Fruit fly (Drosophila melanogaster) whole organism, embryonic: ENCODE data around the gene mthl2.

Source experiments
- Adf1 ChIP-seq: fragments of 200-800 bp; sonication (Bioruptor generic); IDR thresholded peaks from 2 replicates; pipeline ENCODE4 v1.3.6; 2022; ENCODE audit warnings: missing biosample characterization, missing genetic modification characterization
- Aef1 ChIP-seq: fragments of 200-800 bp; sonication (Bioruptor generic); IDR thresholded peaks from 3 replicates; pipeline ENCODE4 v1.3.6; 2022; ENCODE audit warnings: missing biosample characterization, missing genetic modification characterization
- B-H2 ChIP-seq: fragments of 200-800 bp; sonication (Bioruptor generic); optimal IDR thresholded peaks from 2 replicates; lab custom pipeline; 2018; ENCODE audit warnings: missing biosample characterization, mild to moderate bottlenecking, missing genetic modification characterization
- C15 ChIP-seq: fragments of 200-800 bp; sonication (Bioruptor generic); IDR thresholded peaks from 3 replicates; pipeline ENCODE4 v1.3.6; 2022; ENCODE audit warnings: missing biosample characterization, missing genetic modification characterization
- CG10959 ChIP-seq: fragments of 200-800 bp; sonication (Bioruptor generic); IDR thresholded peaks from 2 replicates; pipeline ENCODE4 v1.3.6; 2022; ENCODE audit warnings: missing biosample characterization, missing genetic modification characterization
- CG10979 ChIP-seq: fragments of 200-800 bp; sonication (Bioruptor generic); optimal IDR thresholded peaks from 2 replicates; lab custom pipeline; 2018; ENCODE audit warnings: missing biosample characterization, mild to moderate bottlenecking, missing genetic modification characterization, moderate library complexity
- CG11093 ChIP-seq: fragments of 200-800 bp; sonication (Bioruptor generic); IDR thresholded peaks from 3 replicates; pipeline ENCODE4 v1.3.6; 2022; ENCODE audit warnings: missing biosample characterization, missing genetic modification characterization
- CG12104 ChIP-seq: fragments of 200-800 bp; sonication (Bioruptor generic); optimal IDR thresholded peaks from 3 replicates; lab custom pipeline; 2016; ENCODE audit warnings: missing biosample characterization, missing genetic modification characterization
- CG12769 ChIP-seq: fragments of 200-800 bp; sonication (Bioruptor generic); optimal IDR thresholded peaks from 2 replicates; lab custom pipeline; 2019; ENCODE audit warnings: missing biosample characterization, mild to moderate bottlenecking, missing genetic modification characterization, moderate library complexity
- CG13624 ChIP-seq: fragments of 200-800 bp; sonication (Bioruptor generic); optimal IDR thresholded peaks from 2 replicates; lab custom pipeline; 2016; ENCODE audit warnings: missing biosample characterization, missing genetic modification characterization
- CG14710 ChIP-seq: fragments of 200-800 bp; sonication (Bioruptor generic); optimal IDR thresholded peaks from 3 replicates; lab custom pipeline; 2019; ENCODE audit warnings: missing biosample characterization, mild to moderate bottlenecking, missing genetic modification characterization, moderate library complexity
- CG14965 ChIP-seq: fragments of 200-800 bp; sonication (Bioruptor generic); optimal IDR thresholded peaks from 2 replicates; lab custom pipeline; 2016; ENCODE audit warnings: missing biosample characterization, missing genetic modification characterization, borderline replicate concordance
- CG1603 ChIP-seq: fragments of 200-800 bp; sonication (Bioruptor generic); optimal IDR thresholded peaks from 2 replicates; lab custom pipeline; 2019; ENCODE audit warnings: missing biosample characterization, mild to moderate bottlenecking, missing genetic modification characterization, moderate library complexity
- CG18599 ChIP-seq: fragments of 200-800 bp; sonication (Bioruptor generic); optimal IDR thresholded peaks from 3 replicates; lab custom pipeline; 2017; ENCODE audit warnings: missing biosample characterization, missing genetic modification characterization, mild to moderate bottlenecking, moderate library complexity, missing genetic modification reagents
- CG2120 ChIP-seq: fragments of 200-800 bp; sonication (Bioruptor generic); optimal IDR thresholded peaks from 3 replicates; lab custom pipeline; 2016; ENCODE audit warnings: missing biosample characterization, missing genetic modification characterization
- CG32772 ChIP-seq: fragments of 200-800 bp; sonication (Bioruptor generic); IDR thresholded peaks from 2 replicates; pipeline ENCODE4 v1.3.6; 2022; ENCODE audit warnings: missing biosample characterization, missing genetic modification characterization
- CG4360 ChIP-seq: fragments of 200-800 bp; sonication (Bioruptor generic); IDR thresholded peaks from 2 replicates; pipeline ENCODE4 v1.3.6; 2022; ENCODE audit warnings: missing biosample characterization, missing genetic modification characterization
- CG5953 ChIP-seq: fragments of 200-800 bp; sonication (Bioruptor generic); IDR thresholded peaks from 2 replicates; pipeline ENCODE4 v1.3.6; 2022; ENCODE audit warnings: missing biosample characterization, missing genetic modification characterization
- CG7987 ChIP-seq: fragments of 200-800 bp; sonication (Bioruptor generic); optimal IDR thresholded peaks from 2 replicates; lab custom pipeline; 2018; ENCODE audit warnings: missing biosample characterization, mild to moderate bottlenecking, missing genetic modification characterization, moderate library complexity
- CG8388 ChIP-seq: fragments of 200-800 bp; sonication (Bioruptor generic); optimal IDR thresholded peaks from 2 replicates; lab custom pipeline; 2019; ENCODE audit warnings: missing biosample characterization, mild to moderate bottlenecking, missing genetic modification characterization, moderate library complexity
- CG9437 ChIP-seq: fragments of 200-800 bp; sonication (Bioruptor generic); optimal IDR thresholded peaks from 2 replicates; lab custom pipeline; 2018; ENCODE audit warnings: missing biosample characterization, mild to moderate bottlenecking, missing genetic modification characterization
- CoRest ChIP-seq: fragments of 200-800 bp; sonication (Bioruptor generic); optimal IDR thresholded peaks from 3 replicates; lab custom pipeline; 2018; ENCODE audit warnings: missing biosample characterization, mild to moderate bottlenecking, missing genetic modification characterization, moderate library complexity
- Deaf1 ChIP-seq: fragments of 200-800 bp; optimal IDR thresholded peaks from 3 replicates; lab custom pipeline; 2019; ENCODE audit warnings: missing biosample characterization, mild to moderate bottlenecking, missing genetic modification characterization, moderate library complexity
- Doc3 ChIP-seq: fragments of 200-800 bp; sonication (Bioruptor generic); IDR thresholded peaks from 3 replicates; pipeline ENCODE4 v1.3.6; 2022; ENCODE audit warnings: missing biosample characterization, missing genetic modification characterization; ENCODE audit not compliant: partially characterized antibody
- E2f2 ChIP-seq: fragments of 200-800 bp; sonication (Bioruptor generic); IDR thresholded peaks from 2 replicates; pipeline ENCODE4 v1.3.6; 2022; ENCODE audit warnings: missing biosample characterization, missing genetic modification characterization
- Fer3 ChIP-seq: fragments of 200-800 bp; sonication (Bioruptor generic); optimal IDR thresholded peaks from 2 replicates; lab custom pipeline; 2018; ENCODE audit warnings: missing biosample characterization, mild to moderate bottlenecking, missing genetic modification characterization, moderate library complexity
- Hr78 ChIP-seq, 2 experiments: fragments of 200-800 bp in 1 of 2; fragments of >200 bp in 1 of 2; sonication (Bioruptor generic) in 1 of 2; optimal IDR thresholded peaks; 2 replicates each; lab custom pipeline; 2017 to 2019; ENCODE audit warnings: missing biosample characterization in 2 of 2, missing genetic modification characterization in 2 of 2, mild to moderate bottlenecking in 1 of 2, moderate library complexity in 1 of 2
- Myb ChIP-seq: fragments of 200-800 bp; sonication (Bioruptor generic); optimal IDR thresholded peaks from 2 replicates; lab custom pipeline; 2016; ENCODE audit warnings: missing biosample characterization, missing genetic modification characterization
- TFAM ChIP-seq: fragments of 200-800 bp; sonication (Bioruptor generic); optimal IDR thresholded peaks from 2 replicates; lab custom pipeline; 2017; ENCODE audit warnings: missing biosample characterization, missing genetic modification characterization, inconsistent platforms
- ato ChIP-seq: fragments of 200-800 bp; sonication (Bioruptor generic); IDR thresholded peaks from 2 replicates; pipeline ENCODE4 v1.3.6; 2022; ENCODE audit warnings: missing biosample characterization, missing genetic modification characterization; ENCODE audit not compliant: partially characterized antibody
- chinmo ChIP-seq: fragments of 200-800 bp; sonication (Bioruptor generic); IDR thresholded peaks from 4 replicates; pipeline ENCODE4 v1.3.6; 2022; ENCODE audit warnings: missing biosample characterization, missing genetic modification characterization; ENCODE audit not compliant: partially characterized antibody
- crol ChIP-seq: fragments of 200-800 bp; sonication (Bioruptor generic); IDR thresholded peaks from 2 replicates; pipeline ENCODE4 v1.3.6; 2022; ENCODE audit warnings: missing biosample characterization, missing genetic modification characterization
- ems ChIP-seq: fragments of 200-800 bp; sonication (Bioruptor generic); optimal IDR thresholded peaks from 3 replicates; lab custom pipeline; 2016; ENCODE audit warnings: missing biosample characterization, missing genetic modification characterization
- gem ChIP-seq: fragments of 200-800 bp; sonication (Bioruptor generic); optimal IDR thresholded peaks from 2 replicates; lab custom pipeline; 2019; ENCODE audit warnings: missing biosample characterization, mild to moderate bottlenecking, missing genetic modification characterization, moderate library complexity
- ham ChIP-seq: fragments of 200-800 bp; sonication (Bioruptor generic); IDR thresholded peaks from 2 replicates; pipeline ENCODE4 v1.3.6; 2022; ENCODE audit warnings: missing biosample characterization, missing genetic modification characterization
- kni ChIP-seq: fragments of 200-800 bp; sonication (Bioruptor generic); optimal IDR thresholded peaks from 3 replicates; lab custom pipeline; 2017; ENCODE audit warnings: mild to moderate bottlenecking, missing biosample characterization, missing genetic modification reagents, missing genetic modification characterization
- lbe ChIP-seq: fragments of 200-800 bp; sonication (Bioruptor generic); optimal IDR thresholded peaks from 2 replicates; lab custom pipeline; 2016; ENCODE audit warnings: missing biosample characterization, mild to moderate bottlenecking, missing genetic modification characterization
- maf-S ChIP-seq: fragments of 200-800 bp; sonication (Bioruptor generic); optimal IDR thresholded peaks from 2 replicates; lab custom pipeline; 2016; ENCODE audit warnings: missing biosample characterization, missing genetic modification characterization
- nerfin-2 ChIP-seq: fragments of 200-800 bp; sonication (Bioruptor generic); IDR thresholded peaks from 2 replicates; pipeline ENCODE4 v1.3.6; 2022; ENCODE audit warnings: missing biosample characterization, missing genetic modification characterization; ENCODE audit not compliant: partially characterized antibody
- oc ChIP-seq: fragments of 200-800 bp; sonication (Bioruptor generic); optimal IDR thresholded peaks from 2 replicates; lab custom pipeline; 2018; ENCODE audit warnings: missing biosample characterization, mild to moderate bottlenecking, missing genetic modification characterization, moderate library complexity
- pros ChIP-seq: fragments of 200-800 bp; sonication (Bioruptor generic); optimal IDR thresholded peaks from 3 replicates; lab custom pipeline; 2019; ENCODE audit warnings: missing biosample characterization, mild to moderate bottlenecking, missing genetic modification characterization, moderate library complexity
- sd ChIP-seq: fragments of 200-800 bp; sonication (Bioruptor generic); optimal IDR thresholded peaks from 3 replicates; lab custom pipeline; 2018; ENCODE audit warnings: missing biosample characterization, mild to moderate bottlenecking, missing genetic modification characterization, moderate library complexity
- sqz ChIP-seq: fragments of 200-800 bp; sonication (Bioruptor generic); optimal IDR thresholded peaks from 3 replicates; lab custom pipeline; 2018; ENCODE audit warnings: missing biosample characterization, mild to moderate bottlenecking, missing genetic modification characterization
- stc ChIP-seq: fragments of 200-800 bp; sonication (Bioruptor generic); IDR thresholded peaks from 2 replicates; pipeline ENCODE4 v1.3.6; 2022; ENCODE audit warnings: missing biosample characterization, missing genetic modification characterization
- vvl ChIP-seq: fragments of 200-800 bp; sonication (Bioruptor generic); IDR thresholded peaks from 2 replicates; pipeline ENCODE4 v1.3.6; 2022; ENCODE audit warnings: missing biosample characterization, missing genetic modification characterization
- wdn ChIP-seq: fragments of 200-800 bp; sonication (Bioruptor generic); IDR thresholded peaks from 2 replicates; pipeline ENCODE4 v1.3.6; 2022; ENCODE audit warnings: missing biosample characterization, missing genetic modification characterization
- z ChIP-seq: fragments of 200-800 bp; sonication (Bioruptor generic); IDR thresholded peaks from 3 replicates; pipeline ENCODE4 v1.3.6; 2022; ENCODE audit warnings: missing biosample characterization, missing genetic modification characterization
- zen2 ChIP-seq: fragments of 200-800 bp; sonication (Bioruptor generic); IDR thresholded peaks from 3 replicates; pipeline ENCODE4 v1.3.6; 2022; ENCODE audit warnings: missing biosample characterization, missing genetic modification characterization; ENCODE audit not compliant: partially characterized antibody

mthl2 gene

DNA sequence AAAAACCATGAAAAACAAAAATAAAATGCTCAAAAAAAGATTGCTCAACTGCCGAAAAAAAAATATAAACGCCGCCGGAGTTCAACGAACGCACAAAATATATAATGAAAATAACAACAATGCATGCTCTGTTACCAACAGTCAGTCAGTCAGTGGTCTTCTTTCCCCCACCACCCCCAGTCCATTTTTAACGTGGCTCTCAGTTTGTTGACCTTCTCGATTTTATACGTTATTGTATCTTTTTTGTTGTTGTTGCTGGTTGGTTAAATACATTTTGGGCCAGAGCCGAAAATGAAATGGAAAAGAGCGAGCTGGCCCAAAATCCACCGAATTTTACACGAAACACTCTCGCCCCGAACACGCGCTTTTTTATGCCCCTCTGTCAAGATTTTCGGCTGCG is 17.3 kb downstream of the mthl2 start (continued):
- no peak for TF ChIP-seq gem (tag; lab: Kevin White, UChicago)
- no peak for TF ChIP-seq Aef1 (GFP tag; lab: Robert Waterston, UW)
- no peak for TF ChIP-seq CG1603 (tag; lab: Kevin White, UChicago)
- no peak for TF ChIP-seq stc
- TF ChIP-seq Hr78 (GFP tag; optimal IDR thresholded peaks at IDR 0.05; lab: Kevin White, UChicago): no peak
- no peak for TF ChIP-seq CG5953 (GFP tag; lab: Robert Waterston, UW)
- TF ChIP-seq sd: peak; percentile 15
- TF ChIP-seq CG12769 (tag; lab: Kevin White, UChicago): peak; percentile 1
- TF ChIP-seq CoRest (tag; lab: Kevin White, UChicago): no peak
- no peak for TF ChIP-seq CG10959 (GFP tag; lab: Robert Waterston, UW)
- TF ChIP-seq Adf1 (GFP tag; lab: Robert Waterston, UW): no peak
- no peak for TF ChIP-seq Doc3 (GFP tag; lab: Robert Waterston, UW)
- peak; percentile 81 for TF ChIP-seq sqz (GFP tag; lab: Kevin White, UChicago)
- no peak for TF ChIP-seq oc (tag; lab: Kevin White, UChicago)
- no peak for TF ChIP-seq CG9437
- no peak for TF ChIP-seq CG2120 (GFP tag; lab: Kevin White, UChicago)
- peak; percentile 48; the same call in 1 of the 2 replicates for TF ChIP-seq crol (GFP tag; lab: Robert Waterston, UW)
- no peak for TF ChIP-seq B-H2 (GFP tag; lab: Kevin White, UChicago)
- peak; percentile 96 for TF ChIP-seq kni
- TF ChIP-seq nerfin-2 (GFP tag; lab: Robert Waterston, UW): no peak
- TF ChIP-seq CG14710 (tag; lab: Kevin White, UChicago): no peak
- no peak for TF ChIP-seq CG10979
- TF ChIP-seq CG8388 (GFP tag; lab: Kevin White, UChicago): no peak
- peak; percentile 25; the same call in 1 of the 2 replicates for TF ChIP-seq vvl
- peak; percentile 22 for TF ChIP-seq pros
- TF ChIP-seq Deaf1 (tag; lab: Kevin White, UChicago): peak; percentile 55
- TF ChIP-seq ato: no peak
- peak; percentile 61 for TF ChIP-seq CG4360 (GFP tag; lab: Robert Waterston, UW)
- no peak for TF ChIP-seq wdn (GFP tag; lab: Robert Waterston, UW)
- TF ChIP-seq lbe (GFP tag; lab: Kevin White, UChicago): no peak
- TF ChIP-seq CG13624 (GFP tag; lab: Kevin White, UChicago): no peak
- TF ChIP-seq CG14965 (GFP tag; lab: Kevin White, UChicago): no peak
- TF ChIP-seq maf-S (GFP tag; lab: Kevin White, UChicago): no peak
- no peak for TF ChIP-seq C15 (GFP tag; lab: Robert Waterston, UW)
- no peak for TF ChIP-seq zen2
- no peak for TF ChIP-seq Fer3
- no peak for TF ChIP-seq ems (GFP tag; lab: Kevin White, UChicago)
- TF ChIP-seq Myb (GFP tag; lab: Kevin White, UChicago): no peak
- no peak for TF ChIP-seq E2f2
- TF ChIP-seq TFAM (GFP tag; lab: Kevin White, UChicago): no peak
- no peak for TF ChIP-seq CG32772 (GFP tag; lab: Robert Waterston, UW)
- no peak for TF ChIP-seq ham (GFP tag; lab: Robert Waterston, UW)
- TF ChIP-seq z (GFP tag; lab: Robert Waterston, UW): peak; percentile 45; the same call in 1 of the 3 replicates
- no peak for TF ChIP-seq CG12104 (GFP tag; lab: Kevin White, UChicago)
- TF ChIP-seq CG11093 (GFP tag; lab: Robert Waterston, UW): no peak
- no peak for TF ChIP-seq CG7987 (GFP tag; lab: Kevin White, UChicago)
- TF ChIP-seq CG18599 (GFP tag; lab: Kevin White, UChicago): no peak
- peak; percentile 90; the same call in 2 of the 4 replicates for TF ChIP-seq chinmo (GFP tag; lab: Robert Waterston, UW)
